Fruit fly (Drosophila melanogaster) whole organism, embryonic: ENCODE results near the gene CG15878.

Experiments
- Adf1 ChIP-seq: fragments of 200-800 bp; sonication (Bioruptor generic); IDR thresholded peaks from 2 replicates; pipeline ENCODE4 v1.3.6; 2022; ENCODE audit warnings: missing biosample characterization, missing genetic modification characterization
- B-H1 ChIP-seq: fragments of 200-800 bp; sonication (Bioruptor generic); IDR thresholded peaks from 3 replicates; pipeline ENCODE4 v1.3.6; 2022; ENCODE audit warnings: missing biosample characterization, missing genetic modification characterization
- CG10267 ChIP-seq: fragments of 200-800 bp; sonication (Bioruptor generic); optimal IDR thresholded peaks from 2 replicates; lab custom pipeline; 2018; ENCODE audit warnings: missing biosample characterization, mild to moderate bottlenecking, missing genetic modification characterization, moderate library complexity
- CG12236 ChIP-seq: fragments of 200-800 bp; sonication (Bioruptor generic); optimal IDR thresholded peaks from 2 replicates; lab custom pipeline; 2016; ENCODE audit warnings: missing biosample characterization, missing genetic modification characterization
- CG12391 ChIP-seq: fragments of 200-800 bp; sonication (Bioruptor generic); optimal IDR thresholded peaks from 3 replicates; lab custom pipeline; 2018; ENCODE audit warnings: missing biosample characterization, mild to moderate bottlenecking, missing genetic modification characterization, moderate library complexity
- CG13624 ChIP-seq: fragments of 200-800 bp; sonication (Bioruptor generic); optimal IDR thresholded peaks from 2 replicates; lab custom pipeline; 2016; ENCODE audit warnings: missing biosample characterization, missing genetic modification characterization
- CG17829 ChIP-seq: fragments of 200-800 bp; optimal IDR thresholded peaks from 2 replicates; lab custom pipeline; 2019; ENCODE audit warnings: missing biosample characterization, mild to moderate bottlenecking, missing genetic modification characterization, moderate library complexity
- CG2120 ChIP-seq: fragments of 200-800 bp; sonication (Bioruptor generic); optimal IDR thresholded peaks from 3 replicates; lab custom pipeline; 2016; ENCODE audit warnings: missing biosample characterization, missing genetic modification characterization
- CG2202 ChIP-seq: fragments of 200-800 bp; sonication (Bioruptor generic); optimal IDR thresholded peaks from 2 replicates; lab custom pipeline; 2018; ENCODE audit warnings: missing biosample characterization, mild to moderate bottlenecking, missing genetic modification characterization
- CG2678 ChIP-seq: fragments of 200-800 bp; sonication (Bioruptor generic); optimal IDR thresholded peaks from 3 replicates; lab custom pipeline; 2019; ENCODE audit warnings: missing biosample characterization, mild to moderate bottlenecking, missing genetic modification characterization, moderate library complexity
- CG31441 ChIP-seq: fragments of 200-800 bp; sonication (Bioruptor generic); IDR thresholded peaks from 2 replicates; pipeline ENCODE4 v1.3.6; 2022; ENCODE audit warnings: missing biosample characterization, missing genetic modification characterization
- CG32532 ChIP-seq: fragments of 200-800 bp; sonication (Bioruptor generic); IDR thresholded peaks from 2 replicates; pipeline ENCODE4 v1.3.6; 2022; ENCODE audit warnings: missing biosample characterization, missing genetic modification characterization
- CG4424 ChIP-seq: fragments of 200-800 bp; sonication (Bioruptor generic); optimal IDR thresholded peaks from 3 replicates; lab custom pipeline; 2016; ENCODE audit warnings: missing biosample characterization, missing genetic modification characterization
- CG4730 ChIP-seq: fragments of 200-800 bp; sonication (Bioruptor generic); IDR thresholded peaks from 2 replicates; pipeline ENCODE4 v1.3.6; 2022; ENCODE audit warnings: missing biosample characterization, missing genetic modification characterization
- CG5245 ChIP-seq: fragments of 200-800 bp; sonication (Bioruptor generic); optimal IDR thresholded peaks from 3 replicates; lab custom pipeline; 2016; ENCODE audit warnings: missing biosample characterization, missing genetic modification characterization
- CG5953 ChIP-seq: fragments of 200-800 bp; sonication (Bioruptor generic); IDR thresholded peaks from 2 replicates; pipeline ENCODE4 v1.3.6; 2022; ENCODE audit warnings: missing biosample characterization, missing genetic modification characterization
- CG6791 ChIP-seq: fragments of 200-800 bp; sonication (Bioruptor generic); IDR thresholded peaks from 3 replicates; pipeline ENCODE4 v1.3.6; 2022; ENCODE audit warnings: missing biosample characterization, missing genetic modification characterization; ENCODE audit not compliant: partially characterized antibody
- CG8290 ChIP-seq, 3 experiments: fragments of 200-800 bp; sonication (Bioruptor generic); optimal IDR thresholded peaks; 2 replicates each; lab custom pipeline; 2016 to 2019; ENCODE audit warnings: missing biosample characterization in 3 of 3, missing genetic modification characterization in 3 of 3, mild to moderate bottlenecking in 2 of 3, moderate library complexity in 1 of 3
- CG8359 ChIP-seq: fragments of 200-800 bp; sonication (Bioruptor generic); optimal IDR thresholded peaks from 2 replicates; lab custom pipeline; 2017; ENCODE audit warnings: missing biosample characterization, mild to moderate bottlenecking, missing genetic modification characterization, borderline replicate concordance
- CG8924 ChIP-seq: fragments of 200-800 bp; optimal IDR thresholded peaks from 3 replicates; lab custom pipeline; 2019; ENCODE audit warnings: missing biosample characterization, mild to moderate bottlenecking, missing genetic modification characterization, moderate library complexity
- CG9876 ChIP-seq: fragments of 200-800 bp; sonication (Bioruptor generic); optimal IDR thresholded peaks from 2 replicates; lab custom pipeline; 2016; ENCODE audit warnings: missing biosample characterization, missing genetic modification characterization
- D ChIP-seq, 2 experiments: fragments of 200-800 bp in 1 of 2; fragments of >200 bp in 1 of 2; sonication (Bioruptor generic) in 1 of 2; optimal IDR thresholded peaks; 2 replicates in 1 of 2; 3 replicates in 1 of 2; lab custom pipeline; 2017; ENCODE audit warnings: mild to moderate bottlenecking in 1 of 2, missing biosample characterization in 1 of 2, missing genetic modification characterization in 1 of 2, missing genetic modification reagents in 1 of 2
- Dad ChIP-seq: fragments of 200-800 bp; sonication (Bioruptor generic); optimal IDR thresholded peaks from 3 replicates; lab custom pipeline; 2016; ENCODE audit warnings: missing biosample characterization, missing genetic modification characterization
- HLH3B ChIP-seq: fragments of 200-800 bp; sonication (Bioruptor generic); IDR thresholded peaks from 2 replicates; pipeline ENCODE4 v1.3.6; 2022; ENCODE audit warnings: missing biosample characterization, missing genetic modification characterization
- Hand ChIP-seq: fragments of 200-800 bp; sonication (Bioruptor generic); optimal IDR thresholded peaks from 2 replicates; lab custom pipeline; 2017; ENCODE audit warnings: mild to moderate bottlenecking, missing biosample characterization, missing genetic modification reagents, missing genetic modification characterization
- Hey ChIP-seq: fragments of 200-800 bp; sonication (Bioruptor generic); optimal IDR thresholded peaks from 3 replicates; lab custom pipeline; 2018; ENCODE audit warnings: missing biosample characterization, mild to moderate bottlenecking, missing genetic modification characterization
- MTF-1 ChIP-seq: fragments of 200-800 bp; sonication (Bioruptor generic); optimal IDR thresholded peaks from 2 replicates; lab custom pipeline; 2018; ENCODE audit warnings: missing biosample characterization, mild to moderate bottlenecking, missing genetic modification characterization, borderline replicate concordance
- Nf-YA ChIP-seq: fragments of 200-800 bp; sonication (Bioruptor generic); IDR thresholded peaks from 2 replicates; pipeline ENCODE4 v1.3.6; 2022; ENCODE audit warnings: missing biosample characterization, missing genetic modification characterization
- Opbp ChIP-seq: fragments of 200-800 bp; sonication (Bioruptor generic); IDR thresholded peaks from 3 replicates; pipeline ENCODE4 v1.3.6; 2022; ENCODE audit warnings: missing biosample characterization, missing genetic modification characterization; ENCODE audit not compliant: partially characterized antibody
- Sry-β ChIP-seq: fragments of 200-800 bp; sonication (Bioruptor generic); optimal IDR thresholded peaks from 2 replicates; lab custom pipeline; 2018; ENCODE audit warnings: missing biosample characterization, mild to moderate bottlenecking, missing genetic modification characterization, moderate library complexity
- Xbp1 ChIP-seq: fragments of 200-800 bp; sonication (Bioruptor generic); optimal IDR thresholded peaks from 3 replicates; lab custom pipeline; 2016; ENCODE audit warnings: missing biosample characterization, mild to moderate bottlenecking, missing genetic modification characterization
- Xrp1 ChIP-seq: fragments of 200-800 bp; sonication (Bioruptor generic); IDR thresholded peaks from 2 replicates; pipeline ENCODE4 v1.3.6; 2022; ENCODE audit warnings: missing biosample characterization, missing genetic modification characterization
- aop ChIP-seq: fragments of 200-800 bp; sonication (Bioruptor generic); IDR thresholded peaks from 2 replicates; pipeline ENCODE4 v1.3.6; 2022; ENCODE audit warnings: missing biosample characterization, missing genetic modification characterization
- cato ChIP-seq: fragments of 200-800 bp; sonication (Bioruptor generic); optimal IDR thresholded peaks from 2 replicates; lab custom pipeline; 2016; ENCODE audit warnings: missing biosample characterization, missing genetic modification characterization, borderline replicate concordance
- chm ChIP-seq: fragments of 200-800 bp; sonication (Bioruptor generic); IDR thresholded peaks from 2 replicates; pipeline ENCODE4 v1.3.6; 2022; ENCODE audit warnings: missing biosample characterization, missing genetic modification characterization
- ftz-f1 ChIP-seq: fragments of 200-800 bp; sonication (Bioruptor generic); optimal IDR thresholded peaks from 2 replicates; lab custom pipeline; 2016; ENCODE audit warnings: missing biosample characterization, missing genetic modification characterization
- gem ChIP-seq: fragments of 200-800 bp; sonication (Bioruptor generic); optimal IDR thresholded peaks from 2 replicates; lab custom pipeline; 2019; ENCODE audit warnings: missing biosample characterization, mild to moderate bottlenecking, missing genetic modification characterization, moderate library complexity
- h ChIP-seq: fragments of >200 bp; optimal IDR thresholded peaks from 2 replicates; lab custom pipeline; 2017
- ham ChIP-seq: fragments of 200-800 bp; sonication (Bioruptor generic); IDR thresholded peaks from 2 replicates; pipeline ENCODE4 v1.3.6; 2022; ENCODE audit warnings: missing biosample characterization, missing genetic modification characterization
- ind ChIP-seq: fragments of 200-800 bp; sonication (Bioruptor generic); optimal IDR thresholded peaks from 3 replicates; lab custom pipeline; 2016; ENCODE audit warnings: missing biosample characterization, missing genetic modification characterization
- lov ChIP-seq, 2 experiments: fragments of 200-800 bp in 1 of 2; fragments of >200 bp in 1 of 2; sonication (Bioruptor generic) in 1 of 2; IDR thresholded peaks in 1 of 2; optimal IDR thresholded peaks in 1 of 2; 2 replicates in 1 of 2; 3 replicates in 1 of 2; pipeline versions ENCODE4 v1.3.6 to Lab custom; 2017 to 2022; ENCODE audit warnings: missing biosample characterization in 1 of 2, missing genetic modification characterization in 1 of 2
- pnt ChIP-seq: fragments of 200-800 bp; sonication (Bioruptor generic); optimal IDR thresholded peaks from 3 replicates; lab custom pipeline; 2016; ENCODE audit warnings: missing biosample characterization, missing genetic modification characterization
- pzg ChIP-seq: fragments of 200-800 bp; sonication (Bioruptor generic); optimal IDR thresholded peaks from 3 replicates; lab custom pipeline; 2018; ENCODE audit warnings: missing biosample characterization, mild to moderate bottlenecking, missing genetic modification characterization, moderate library complexity
- row ChIP-seq: fragments of 200-800 bp; sonication (Bioruptor generic); IDR thresholded peaks from 3 replicates; pipeline ENCODE4 v1.3.6; 2022; ENCODE audit warnings: missing biosample characterization, missing genetic modification characterization
- stc ChIP-seq: fragments of 200-800 bp; sonication (Bioruptor generic); IDR thresholded peaks from 2 replicates; pipeline ENCODE4 v1.3.6; 2022; ENCODE audit warnings: missing biosample characterization, missing genetic modification characterization
- trh ChIP-seq: fragments of 200-800 bp; sonication (Bioruptor generic); optimal IDR thresholded peaks from 2 replicates; lab custom pipeline; 2016; ENCODE audit warnings: missing biosample characterization, missing genetic modification characterization
- unpg ChIP-seq: fragments of 200-800 bp; sonication (Bioruptor generic); optimal IDR thresholded peaks from 3 replicates; lab custom pipeline; 2018; ENCODE audit warnings: missing biosample characterization, mild to moderate bottlenecking, missing genetic modification characterization, moderate library complexity
- wor ChIP-seq: fragments of 200-800 bp; sonication (Bioruptor generic); IDR thresholded peaks from 2 replicates; pipeline ENCODE4 v1.3.6; 2022; ENCODE audit warnings: missing biosample characterization, missing genetic modification characterization
- zen2 ChIP-seq: fragments of 200-800 bp; sonication (Bioruptor generic); IDR thresholded peaks from 3 replicates; pipeline ENCODE4 v1.3.6; 2022; ENCODE audit warnings: missing biosample characterization, missing genetic modification characterization; ENCODE audit not compliant: partially characterized antibody

Gene CG15878

DNA sequence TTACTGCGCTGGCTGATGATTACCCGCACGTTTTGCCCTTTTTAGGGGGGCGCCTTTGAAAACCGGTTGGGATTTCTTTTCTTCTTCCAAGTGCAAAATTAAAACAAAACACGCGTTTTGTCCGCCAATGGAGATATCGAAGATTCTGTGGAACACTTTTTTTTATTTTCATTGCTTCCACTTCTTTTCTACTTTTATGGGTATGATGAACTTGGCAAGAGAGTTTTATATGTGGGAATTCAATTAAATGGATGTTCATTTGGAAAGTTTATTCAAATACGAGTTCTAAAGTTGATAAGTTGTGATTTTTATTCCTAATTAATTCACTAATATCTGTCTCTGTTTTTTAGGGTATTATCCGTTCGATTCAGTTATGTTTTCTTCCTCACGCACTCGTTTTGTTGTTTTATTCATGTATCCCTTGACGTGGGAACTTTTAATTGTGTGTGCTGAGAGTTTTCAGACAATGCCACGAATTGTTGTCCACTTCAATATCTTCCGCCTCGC, 48.2 kb downstream of the CG15878 start (continued):
- TF ChIP-seq CG12391 (tag; lab: Kevin White, UChicago) (no peak), lov (optimal IDR thresholded peaks at IDR 0.05; lab: Kevin White, UChicago) (no peak), lov (GFP tag; IDR thresholded peaks at IDR 0.05; lab: Robert Waterston, UW) (no peak), CG5953 (GFP tag; lab: Robert Waterston, UW) (no peak), ind (GFP tag; lab: Kevin White, UChicago) (peak; percentile 54), pnt (GFP tag; lab: Kevin White, UChicago) (peak; percentile 30), Sry-β (GFP tag; lab: Kevin White, UChicago) (no peak), Xrp1 (GFP tag; lab: Robert Waterston, UW) (peak; percentile 72; the same call in 1 of the 2 replicates), ham (GFP tag; lab: Robert Waterston, UW) (no peak), CG6791 (GFP tag; lab: Robert Waterston, UW) (no peak), Hey (tag; lab: Kevin White, UChicago) (no peak), CG2678 (peak; percentile 7), MTF-1 (GFP tag; lab: Kevin White, UChicago) (no peak), wor (GFP tag; lab: Robert Waterston, UW) (peak; percentile 53), aop (GFP tag; lab: Robert Waterston, UW) (no peak), Nf-YA (0 out of 2 replicates have a peak, but pooled peaks have one; percentile 29), B-H1 (GFP tag; lab: Robert Waterston, UW) (peak; percentile 27; the same call in 2 of the 3 replicates), cato (no peak), CG9876 (GFP tag; lab: Kevin White, UChicago) (no peak), CG13624 (GFP tag; lab: Kevin White, UChicago) (no peak), unpg (GFP tag; lab: Kevin White, UChicago) (peak; percentile 6), trh (GFP tag; lab: Kevin White, UChicago) (no peak), CG10267 (tag; lab: Kevin White, UChicago) (no peak), pzg (GFP tag; lab: Kevin White, UChicago) (no peak), Adf1 (GFP tag; lab: Robert Waterston, UW) (no peak), CG31441 (peak; percentile 40), CG4424 (GFP tag; lab: Kevin White, UChicago) (peak; percentile 13), CG8290 (GFP tag; optimal IDR thresholded peaks at IDR 0.05; lab: Kevin White, UChicago) (no peak), CG8290 (tag; optimal IDR thresholded peaks at IDR 0.05; lab: Kevin White, UChicago) (no peak), row (GFP tag; lab: Robert Waterston, UW) (peak; percentile 50; the same call in 2 of the 3 replicates), CG2202 (no peak), zen2 (GFP tag; lab: Robert Waterston, UW) (no peak), Xbp1 (GFP tag; lab: Kevin White, UChicago) (peak; percentile 28), CG17829 (peak; percentile 15), CG5245 (GFP tag; lab: Kevin White, UChicago) (peak; percentile 52), stc (GFP tag; lab: Robert Waterston, UW) (no peak), CG32532 (GFP tag; lab: Robert Waterston, UW) (no peak), ftz-f1 (GFP tag; lab: Kevin White, UChicago) (no peak), Opbp (GFP tag; lab: Robert Waterston, UW) (no peak), h (lab: Kevin White, UChicago) (no peak), CG4730 (GFP tag; lab: Robert Waterston, UW) (peak; percentile 28; the same call in 1 of the 2 replicates), Hand (GFP tag; lab: Kevin White, UChicago) (no peak), D (optimal IDR thresholded peaks at IDR 0.05; lab: Kevin White, UChicago) (no peak), D (GFP tag; optimal IDR thresholded peaks at IDR 0.05; lab: Kevin White, UChicago) (peak; percentile 64), CG2120 (GFP tag; lab: Kevin White, UChicago) (no peak), CG8924 (tag; lab: Kevin White, UChicago) (no peak), CG8359 (GFP tag; lab: Kevin White, UChicago) (no peak), gem (tag; lab: Kevin White, UChicago) (peak; percentile 44), CG12236 (no peak), Dad (no peak), chm (GFP tag; lab: Robert Waterston, UW) (no peak), HLH3B (peak; percentile 51; the same call in 1 of the 2 replicates)
